Fruit fly (Drosophila melanogaster): ENCODE data around the gene CG18178.

CG18178 gene

dm6 chr3L:9718929-9719328 lies at the start of gene CG18178, which contains the start of gene CG14174:
Gene CG18178 (minus strand): TSS chr3L:9719144.
Gene CG14174 (plus strand): TSS chr3L:9719328.
- TF ChIP-seq insv (optimal IDR thresholded peaks at IDR 0.05) (no peak), ttk (optimal IDR thresholded peaks at IDR 0.05) (no peak), psq (optimal IDR thresholded peaks at IDR 0.05) (no peak), Myc (optimal IDR thresholded peaks at IDR 0.05) (no peak)

- TF ChIP-seq h (optimal IDR thresholded peaks at IDR 0.05) = no peak
- TF ChIP-seq insv (optimal IDR thresholded peaks at IDR 0.05) = no peak
- no peak for TF ChIP-seq Sin3A (optimal IDR thresholded peaks at IDR 0.05)
- no peak for TF ChIP-seq psq (optimal IDR thresholded peaks at IDR 0.05)
- TF ChIP-seq ttk (optimal IDR thresholded peaks at IDR 0.05) = no peak
- TF ChIP-seq Myc (optimal IDR thresholded peaks at IDR 0.05) = no peak
Measured at dm6 chr3L:9768385-9768784, 49.4 kb upstream of the CG18178 start.

- TF ChIP-seq ttk (optimal IDR thresholded peaks at IDR 0.05) = no peak
- no peak for TF ChIP-seq psq (optimal IDR thresholded peaks at IDR 0.05)
- no peak for TF ChIP-seq insv (optimal IDR thresholded peaks at IDR 0.05)
- no peak for TF ChIP-seq Myc (optimal IDR thresholded peaks at IDR 0.05)
- no peak for TF ChIP-seq Sin3A (optimal IDR thresholded peaks at IDR 0.05)
- no peak for TF ChIP-seq h (optimal IDR thresholded peaks at IDR 0.05)
Measured at dm6 chr3L:9767636-9768358, 48.9 kb upstream of the CG18178 start.

- TF ChIP-seq psq (optimal IDR thresholded peaks at IDR 0.05) (no peak), h (optimal IDR thresholded peaks at IDR 0.05) (no peak), Myc (optimal IDR thresholded peaks at IDR 0.05) (no peak), Sin3A (optimal IDR thresholded peaks at IDR 0.05) (no peak)
Measured at dm6 chr3L:9766364-9766763, 47.4 kb upstream of the CG18178 start.

dm6 chr3L:9765710-9766005 lies 46.7 kb upstream of the CG18178 start:
- TF ChIP-seq Sin3A (optimal IDR thresholded peaks at IDR 0.05) (no peak), h (optimal IDR thresholded peaks at IDR 0.05) (no peak), Myc (optimal IDR thresholded peaks at IDR 0.05) (no peak), psq (optimal IDR thresholded peaks at IDR 0.05) (no peak), insv (optimal IDR thresholded peaks at IDR 0.05) (no peak), ttk (optimal IDR thresholded peaks at IDR 0.05) (no peak)

- TF ChIP-seq insv (optimal IDR thresholded peaks at IDR 0.05) = no peak
- TF ChIP-seq psq (optimal IDR thresholded peaks at IDR 0.05) = no peak
- no peak for TF ChIP-seq ttk (optimal IDR thresholded peaks at IDR 0.05)
- no peak for TF ChIP-seq Sin3A (optimal IDR thresholded peaks at IDR 0.05)
- no peak for TF ChIP-seq h (optimal IDR thresholded peaks at IDR 0.05)
- no peak for TF ChIP-seq Myc (optimal IDR thresholded peaks at IDR 0.05)
Measured at dm6 chr3L:9764915-9765709, 46.2 kb upstream of the CG18178 start.

DNA sequence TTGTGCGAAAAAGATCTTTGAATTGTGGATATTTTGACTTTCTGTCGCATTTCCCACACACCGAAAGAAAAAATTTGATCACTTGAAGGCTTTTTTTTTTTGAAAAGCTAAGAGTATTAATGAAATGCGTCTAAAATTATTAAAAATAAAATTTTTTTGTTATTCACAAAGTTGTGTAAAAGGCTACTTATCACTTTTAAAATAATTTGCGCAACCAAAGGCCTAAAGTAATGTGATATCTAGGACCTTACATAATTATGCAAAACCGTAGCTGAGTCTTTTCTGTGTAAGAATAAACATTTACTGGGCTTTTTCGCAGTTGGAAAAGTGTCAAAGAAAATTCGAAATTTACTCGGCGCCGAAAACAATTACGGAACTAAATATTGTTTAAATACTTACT lies 45.4 kb upstream of the CG18178 start:
- TF ChIP-seq insv (optimal IDR thresholded peaks at IDR 0.05) (no peak), ttk (optimal IDR thresholded peaks at IDR 0.05) (no peak), psq (optimal IDR thresholded peaks at IDR 0.05) (no peak), Myc (optimal IDR thresholded peaks at IDR 0.05) (no peak), Sin3A (optimal IDR thresholded peaks at IDR 0.05) (no peak), h (optimal IDR thresholded peaks at IDR 0.05) (no peak)

DNA sequence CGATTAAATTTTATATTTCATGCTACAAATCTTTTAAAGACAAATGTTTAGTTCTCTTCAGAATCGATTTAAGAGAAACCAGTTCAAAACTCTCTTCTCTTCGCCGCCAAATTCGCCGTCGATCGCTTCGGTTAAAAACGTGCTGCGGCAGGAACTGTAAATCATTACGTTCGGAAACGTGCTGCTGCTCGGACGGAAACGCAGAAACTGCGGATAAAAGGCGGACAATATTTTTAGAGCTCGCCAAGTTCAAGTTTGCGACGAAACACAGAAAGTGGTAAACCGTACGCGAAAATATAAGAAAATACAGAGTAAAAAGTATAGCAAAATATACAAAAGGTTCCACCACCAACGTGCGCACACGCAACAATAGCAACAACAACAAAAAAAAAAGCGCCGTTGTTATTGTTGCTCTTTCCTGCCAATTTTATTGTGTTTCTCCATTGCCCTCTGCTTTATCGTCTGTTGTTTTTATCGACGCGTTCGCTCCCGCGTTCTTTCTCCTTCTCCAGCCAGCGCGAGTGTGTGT lies 44.5 kb upstream of the CG18178 start, which contains the start of gene Ae2:
Gene Ae2, plus strand, starts transcription at position 156 of the 529 bp plus-strand sequence.
- TF ChIP-seq h (optimal IDR thresholded peaks at IDR 0.05) (no peak), psq (optimal IDR thresholded peaks at IDR 0.05) (no peak), ttk (optimal IDR thresholded peaks at IDR 0.05) (no peak), Myc (optimal IDR thresholded peaks at IDR 0.05) (no peak), insv (optimal IDR thresholded peaks at IDR 0.05) (no peak), Sin3A (optimal IDR thresholded peaks at IDR 0.05) (no peak)

- TF ChIP-seq ttk (optimal IDR thresholded peaks at IDR 0.05) = no peak
- TF ChIP-seq psq (optimal IDR thresholded peaks at IDR 0.05) = no peak
- TF ChIP-seq Sin3A (optimal IDR thresholded peaks at IDR 0.05) = no peak
- TF ChIP-seq h (optimal IDR thresholded peaks at IDR 0.05) = no peak
- no peak for TF ChIP-seq insv (optimal IDR thresholded peaks at IDR 0.05)
- TF ChIP-seq Myc (optimal IDR thresholded peaks at IDR 0.05) = no peak
Measured at dm6 chr3L:9762036-9762597, 43.2 kb upstream of the CG18178 start.

DNA sequence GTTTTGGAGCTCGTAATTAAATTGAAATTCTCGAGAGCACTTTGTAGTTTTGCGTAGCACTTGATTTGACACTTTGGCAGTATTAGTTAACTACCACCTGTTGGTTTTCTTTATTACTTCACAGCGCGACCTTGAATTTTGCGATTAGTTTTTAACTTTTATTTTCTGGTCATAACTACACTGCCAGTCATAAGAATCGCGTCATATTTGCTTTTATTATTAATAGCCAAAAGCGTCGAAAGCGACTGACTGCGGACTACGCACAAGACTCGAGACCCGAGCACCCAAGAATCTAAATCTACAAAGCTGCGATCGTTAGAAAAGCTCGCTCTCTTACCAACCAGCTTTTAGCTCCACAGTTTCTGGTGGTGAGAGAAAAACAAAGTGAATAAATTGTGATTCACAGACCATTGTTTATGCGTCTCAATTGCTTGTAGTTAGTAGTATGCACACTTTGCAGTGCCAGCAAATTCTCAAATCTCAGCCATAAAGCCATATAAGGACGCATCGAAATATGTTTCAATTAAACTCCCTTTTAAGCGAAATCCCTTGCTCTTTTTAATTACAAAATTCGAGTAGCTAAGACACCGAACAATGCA lies 41.3 kb upstream of the CG18178 start, which contains the start of gene CG42268:
Gene CG42268, minus strand, starts transcription at position 245 of the 599 bp plus-strand sequence.
- TF ChIP-seq h (optimal IDR thresholded peaks at IDR 0.05) (no peak), insv (optimal IDR thresholded peaks at IDR 0.05) (no peak), psq (optimal IDR thresholded peaks at IDR 0.05) (no peak), Myc (optimal IDR thresholded peaks at IDR 0.05) (no peak), ttk (optimal IDR thresholded peaks at IDR 0.05) (no peak), Sin3A (optimal IDR thresholded peaks at IDR 0.05) (no peak)

- TF ChIP-seq Myc (optimal IDR thresholded peaks at IDR 0.05) (no peak), h (optimal IDR thresholded peaks at IDR 0.05) (no peak), Sin3A (optimal IDR thresholded peaks at IDR 0.05) (no peak), insv (optimal IDR thresholded peaks at IDR 0.05) (no peak), ttk (optimal IDR thresholded peaks at IDR 0.05) (no peak), psq (optimal IDR thresholded peaks at IDR 0.05) (no peak)
Measured at dm6 chr3L:9751625-9752024, 32.7 kb upstream of the CG18178 start.
